Worm (Caenorhabditis elegans) whole organism, late embryonic: Measurements from ENCODE around the gene his-2.

Experiments
- C38D4.7 ChIP-seq: fragments of 200-800 bp; sonication (Bioruptor generic); optimal IDR thresholded peaks from 2 replicates; lab custom pipeline; 2018; ENCODE audit warnings: mild to moderate bottlenecking, missing genetic modification characterization, moderate library complexity, missing compliant biosample characterization
- K02D7.2 ChIP-seq: sonication (generic microtip); optimal IDR thresholded peaks from 2 replicates; lab custom pipeline; 2017; ENCODE audit warnings: mild to moderate bottlenecking, missing genetic modification characterization, missing compliant biosample characterization
- ceh-19 ChIP-seq: fragments of 200-800 bp; sonication (Bioruptor generic); optimal IDR thresholded peaks from 2 replicates; lab custom pipeline; 2018; ENCODE audit warnings: mild to moderate bottlenecking, missing genetic modification characterization, missing compliant biosample characterization
- ceh-30 ChIP-seq: fragments of 150-350 bp; optimal IDR thresholded peaks from 2 replicates; lab custom pipeline; 2014; ENCODE audit warnings: missing biosample characterization, missing genetic modification characterization
- ceh-48 ChIP-seq: sonication (generic microtip); optimal IDR thresholded peaks from 2 replicates; lab custom pipeline; 2016; ENCODE audit warnings: missing genetic modification characterization, inconsistent platforms, missing compliant biosample characterization
- ceh-9 ChIP-seq: sonication (generic microtip); optimal IDR thresholded peaks from 2 replicates; lab custom pipeline; 2016; ENCODE audit warnings: mild to moderate bottlenecking, missing genetic modification characterization, inconsistent platforms, missing compliant biosample characterization
- dmd-4 ChIP-seq: sonication (generic microtip); optimal IDR thresholded peaks from 2 replicates; lab custom pipeline; 2016; ENCODE audit warnings: borderline replicate concordance, missing genetic modification characterization, missing compliant biosample characterization
- dve-1 ChIP-seq: sonication (generic microtip); optimal IDR thresholded peaks from 2 replicates; lab custom pipeline; 2017; ENCODE audit warnings: antibody characterized with exemption, mild to moderate bottlenecking, missing genetic modification characterization, missing compliant biosample characterization
- elt-2 ChIP-seq: sonication (generic microtip); optimal IDR thresholded peaks from 2 replicates; lab custom pipeline; 2016; ENCODE audit warnings: missing genetic modification reagents, missing genetic modification characterization, missing compliant biosample characterization
- eyg-1 ChIP-seq: sonication (generic microtip); optimal IDR thresholded peaks from 2 replicates; lab custom pipeline; 2016; ENCODE audit warnings: missing genotype, missing genetic modification characterization, missing compliant biosample characterization
- madf-2 ChIP-seq: sonication (generic microtip); optimal IDR thresholded peaks from 2 replicates; lab custom pipeline; 2017; ENCODE audit warnings: missing genetic modification characterization, missing compliant biosample characterization
- pat-9 ChIP-seq: fragments of 200-800 bp; sonication (Bioruptor generic); optimal IDR thresholded peaks from 2 replicates; lab custom pipeline; 2018; ENCODE audit warnings: mild to moderate bottlenecking, missing genetic modification characterization, moderate library complexity, missing compliant biosample characterization
- sox-4 ChIP-seq: sonication (generic microtip); optimal IDR thresholded peaks from 2 replicates; lab custom pipeline; 2017; ENCODE audit warnings: mild to moderate bottlenecking, missing genetic modification characterization, inconsistent platforms, missing compliant biosample characterization
- tbx-2 ChIP-seq: sonication (generic microtip); optimal IDR thresholded peaks from 2 replicates; lab custom pipeline; 2016; ENCODE audit warnings: missing genetic modification characterization, missing compliant biosample characterization

ce11 chrV:16058872-16059271, 16.8 kb upstream of the his-2 start, which contains the start of gene F14H3.6:
- TF ChIP-seq ceh-48 (tag; lab: Kevin White, UChicago) = no peak
- TF ChIP-seq ceh-9 = no peak
- TF ChIP-seq madf-2 (tag; lab: Kevin White, UChicago) = no peak
- no peak for TF ChIP-seq elt-2 (tag; lab: Kevin White, UChicago)
- no peak for TF ChIP-seq ceh-19
- TF ChIP-seq dve-1 (tag; lab: Kevin White, UChicago) = no peak
- no peak for TF ChIP-seq pat-9
- TF ChIP-seq sox-4 (tag; lab: Kevin White, UChicago) = no peak
- no peak for TF ChIP-seq dmd-4 (tag; lab: Kevin White, UChicago)
- no peak for TF ChIP-seq C38D4.7
- no peak for TF ChIP-seq tbx-2 (tag; lab: Kevin White, UChicago)
- no peak for TF ChIP-seq eyg-1 (tag; lab: Kevin White, UChicago)
- no peak for TF ChIP-seq K02D7.2 (tag; lab: Kevin White, UChicago)
- no peak for TF ChIP-seq ceh-30 (tag; lab: Kevin White, UChicago)
